Fruit fly (Drosophila melanogaster): ENCODE measurements around the gene CG42507.

CG42507 gene

DNA sequence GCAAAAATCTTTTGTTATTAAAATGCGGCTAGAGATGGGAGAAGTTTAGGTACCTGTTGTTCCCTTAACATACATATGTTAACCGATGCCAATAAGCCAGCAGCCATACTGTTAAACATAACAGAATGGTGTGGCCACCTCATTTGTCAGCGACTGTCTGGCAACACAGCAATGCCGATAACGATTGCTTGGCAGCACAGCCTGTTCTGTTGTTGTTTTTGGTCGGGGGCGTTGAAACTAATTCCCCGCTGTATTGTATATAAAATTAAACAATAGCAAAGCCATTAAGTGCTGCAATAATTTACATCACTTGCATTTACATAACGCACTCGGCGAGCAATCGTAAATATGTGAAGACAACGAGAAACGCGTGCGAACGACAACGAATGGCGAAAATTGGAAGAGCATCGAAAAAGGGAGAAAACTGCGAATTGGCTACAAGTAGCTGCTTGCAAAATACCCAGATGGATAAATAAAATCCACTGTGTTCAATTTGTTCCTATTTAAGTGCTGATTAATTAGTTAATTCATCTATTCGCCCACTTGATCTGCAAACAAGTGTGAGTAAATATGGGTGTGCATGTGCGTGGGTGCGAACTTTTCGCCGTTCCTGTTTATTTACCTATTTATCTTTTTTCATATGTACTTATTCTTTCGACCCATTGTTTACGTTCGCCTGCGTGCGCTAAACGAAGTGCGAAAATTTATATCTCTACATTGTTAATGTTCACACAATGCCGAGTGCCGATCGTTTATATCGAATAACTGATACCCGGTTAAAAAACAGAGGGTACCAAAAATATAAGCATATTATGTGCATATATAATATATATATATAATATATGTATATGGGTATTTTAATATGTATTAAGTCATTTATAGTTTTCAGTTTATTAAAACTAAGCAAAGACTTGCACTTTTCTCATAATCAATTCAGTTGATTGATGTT, 4.3 kb upstream of the CG42507 start, which contains the start of the genes Tsen34 and Mgat4a (continued):
- no peak for TF ChIP-seq CG18011 (GFP tag; optimal IDR thresholded peaks at IDR 0.05)
- peak; percentile 46; the same call in 1 of the 3 replicates for TF ChIP-seq CG34224 (GFP tag; IDR thresholded peaks at IDR 0.05; ENCODE audit: partially characterized antibody)
- TF ChIP-seq CG32767 (GFP tag; IDR thresholded peaks at IDR 0.05): no peak
- TF ChIP-seq dysf (GFP tag; IDR thresholded peaks at IDR 0.05): peak; percentile 41; the same call in 1 of the 3 replicates
- no peak for TF ChIP-seq fru (optimal IDR thresholded peaks at IDR 0.05)
- TF ChIP-seq ssp (GFP tag; IDR thresholded peaks at IDR 0.05): no peak; the same call in 1 of the 2 replicates
- TF ChIP-seq CG9727 (GFP tag; optimal IDR thresholded peaks at IDR 0.05): peak; percentile 50
- no peak for TF ChIP-seq CHES-1-like (GFP tag; optimal IDR thresholded peaks at IDR 0.05)
- 0 out of 3 replicates have a peak, but pooled peaks have one; percentile 31 for TF ChIP-seq C15 (GFP tag; IDR thresholded peaks at IDR 0.05)
- peak in 1 of 2 experiments; percentile 78 for TF ChIP-seq insv (GFP tag; optimal IDR thresholded peaks at IDR 0.05)
- TF ChIP-seq chinmo (GFP tag; IDR thresholded peaks at IDR 0.05; ENCODE audit: partially characterized antibody): 0 out of 4 replicates have a peak, but pooled peaks have one; percentile 65
- TF ChIP-seq CG2875 (GFP tag; optimal IDR thresholded peaks at IDR 0.05): no peak

- TF ChIP-seq bigmax (GFP tag; optimal IDR thresholded peaks at IDR 0.05) (no peak), CG6272 (GFP tag; IDR thresholded peaks at IDR 0.05) (no peak), CG15011 (GFP tag; optimal IDR thresholded peaks at IDR 0.05) (no peak), Adf1 (GFP tag; IDR thresholded peaks at IDR 0.05) (no peak), PHDP (tag; optimal IDR thresholded peaks at IDR 0.05) (no peak), emc (GFP tag; optimal IDR thresholded peaks at IDR 0.05) (no peak), Med (GFP tag) (no peak), br (optimal IDR thresholded peaks at IDR 0.05) (no peak), CG9437 (GFP tag; optimal IDR thresholded peaks at IDR 0.05) (no peak), Chrac-16 (GFP tag; optimal IDR thresholded peaks at IDR 0.05) (no peak), E2f1 (GFP tag; IDR thresholded peaks at IDR 0.05) (no peak), tup (GFP tag; optimal IDR thresholded peaks at IDR 0.05) (no peak), CG14014 (GFP tag; IDR thresholded peaks at IDR 0.05) (no peak), chn (GFP tag; optimal IDR thresholded peaks at IDR 0.05) (no peak), CG31441 (GFP tag; IDR thresholded peaks at IDR 0.05) (no peak), hkb (optimal IDR thresholded peaks at IDR 0.05) (no peak), hkb (GFP tag; IDR thresholded peaks at IDR 0.05) (no peak), ara (GFP tag; IDR thresholded peaks at IDR 0.05) (no peak)
Measured at dm6 chr3L:14760949-14761348, 3.2 kb upstream of the CG42507 start, which contains the start of gene Trl. Trl (minus strand) TSS chr3L:14761049.

DNA sequence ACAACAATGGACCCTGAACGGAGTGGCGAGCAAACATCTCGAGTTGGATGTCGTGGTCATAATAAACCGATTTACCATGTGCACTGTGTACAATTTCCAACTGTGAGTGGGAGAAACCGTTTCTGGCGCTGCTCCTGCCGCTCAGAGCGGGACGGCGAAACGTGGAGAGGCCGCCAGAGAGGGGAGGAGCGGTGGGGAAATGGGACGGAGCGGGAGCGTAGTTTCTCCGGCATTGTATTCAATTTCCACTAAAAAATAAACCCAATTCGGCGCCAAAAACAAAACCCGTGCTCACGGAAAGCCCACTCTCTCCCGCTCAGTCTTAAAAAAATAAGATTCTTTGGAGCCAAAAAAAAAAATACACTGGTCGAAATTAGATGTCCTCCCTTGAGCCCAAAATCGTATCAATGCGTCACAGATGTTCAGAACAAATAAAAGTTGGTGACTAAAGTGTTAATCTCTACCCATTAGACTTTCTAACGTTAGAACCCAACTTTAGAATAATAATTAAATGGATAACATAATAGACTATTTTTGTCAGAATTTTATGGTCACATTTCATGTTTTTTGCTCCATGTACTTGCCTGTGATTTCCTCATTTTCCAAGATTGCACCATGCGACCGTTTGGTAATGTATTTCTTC, 2.3 kb upstream of the CG42507 start:
- TF ChIP-seq fd3F (GFP tag; optimal IDR thresholded peaks at IDR 0.05) (peak; percentile 61), CG12769 (tag; optimal IDR thresholded peaks at IDR 0.05) (peak; percentile 91), CG9727 (GFP tag; optimal IDR thresholded peaks at IDR 0.05) (peak; percentile 40), gce (GFP tag; IDR thresholded peaks at IDR 0.05) (peak; percentile 39; the same call in 1 of the 3 replicates), chinmo (GFP tag; IDR thresholded peaks at IDR 0.05; ENCODE audit: partially characterized antibody) (peak; percentile 88; the same call in 2 of the 4 replicates), Kr (GFP tag; optimal IDR thresholded peaks at IDR 0.05) (no peak), zen (tag; optimal IDR thresholded peaks at IDR 0.05) (peak; percentile 33), kni (GFP tag; optimal IDR thresholded peaks at IDR 0.05) (no peak), CG12299 (tag; optimal IDR thresholded peaks at IDR 0.05) (peak; percentile 50), slp2 (GFP tag; optimal IDR thresholded peaks at IDR 0.05) (peak; percentile 58), CrebB (tag; optimal IDR thresholded peaks at IDR 0.05) (no peak), YL-1 (GFP tag; optimal IDR thresholded peaks at IDR 0.05) (no peak), CG8089 (GFP tag; optimal IDR thresholded peaks at IDR 0.05) (peak; percentile 34), Camta (GFP tag; optimal IDR thresholded peaks at IDR 0.05) (peak; percentile 50), CG7745 (tag; optimal IDR thresholded peaks at IDR 0.05) (no peak), CG15073 (GFP tag; optimal IDR thresholded peaks at IDR 0.05) (peak; percentile 13), ewg (GFP tag; optimal IDR thresholded peaks at IDR 0.05) (peak; percentile 29), al (GFP tag; IDR thresholded peaks at IDR 0.05) (no peak), Awh (GFP tag; IDR thresholded peaks at IDR 0.05) (peak; percentile 47; the same call in 1 of the 2 replicates)
